Worm (Caenorhabditis elegans): ENCODE measurements around the gene cnnm-1.

cnnm-1 gene

DNA sequence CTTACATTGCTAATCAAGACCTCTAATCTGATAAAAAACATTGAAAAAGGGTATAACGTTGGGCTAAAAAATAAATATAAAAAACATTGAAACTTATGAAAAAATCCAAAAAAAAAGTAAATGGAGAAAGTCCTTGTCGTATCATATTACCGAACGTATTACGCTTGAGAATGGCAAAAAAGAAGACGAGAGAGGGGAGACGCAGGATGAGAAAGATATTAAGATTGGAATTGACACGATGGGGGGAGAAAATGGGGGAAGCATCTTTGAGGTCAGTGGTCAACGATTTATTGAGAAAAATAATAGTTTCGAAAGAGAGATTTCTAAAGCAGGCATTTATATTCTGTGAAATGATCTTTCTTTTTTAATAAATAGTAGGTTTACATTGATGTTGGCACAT lies 2.7 kb upstream of the cnnm-1 start:
- no peak for TF ChIP-seq B0310.2 (tag; optimal IDR thresholded peaks at IDR 0.05)
- no peak for TF ChIP-seq tbx-37 (GFP tag; conservative IDR thresholded peaks at IDR 0.05)
- TF ChIP-seq hnd-1 (tag; optimal IDR thresholded peaks at IDR 0.05), result no peak
- TF ChIP-seq sea-1 (GFP tag; conservative IDR thresholded peaks at IDR 0.05), result no peak
- no peak for TF ChIP-seq hmbx-1 (tag; optimal IDR thresholded peaks at IDR 0.05)
- no peak for TF ChIP-seq tra-4 (tag; optimal IDR thresholded peaks at IDR 0.05)
- no peak for TF ChIP-seq flt-1 (GFP tag; IDR thresholded peaks at IDR 0.05)
- no peak for TF ChIP-seq hmg-4 (GFP tag; optimal IDR thresholded peaks at IDR 0.05)
- TF ChIP-seq tbx-11 (GFP tag; IDR thresholded peaks at IDR 0.05), result no peak
- no peak for TF ChIP-seq F13C5.2 (tag; optimal IDR thresholded peaks at IDR 0.05)
- TF ChIP-seq ceh-36 (tag; optimal IDR thresholded peaks at IDR 0.05), result no peak
- no peak for TF ChIP-seq ama-1 (optimal IDR thresholded peaks at IDR 0.05)

DNA sequence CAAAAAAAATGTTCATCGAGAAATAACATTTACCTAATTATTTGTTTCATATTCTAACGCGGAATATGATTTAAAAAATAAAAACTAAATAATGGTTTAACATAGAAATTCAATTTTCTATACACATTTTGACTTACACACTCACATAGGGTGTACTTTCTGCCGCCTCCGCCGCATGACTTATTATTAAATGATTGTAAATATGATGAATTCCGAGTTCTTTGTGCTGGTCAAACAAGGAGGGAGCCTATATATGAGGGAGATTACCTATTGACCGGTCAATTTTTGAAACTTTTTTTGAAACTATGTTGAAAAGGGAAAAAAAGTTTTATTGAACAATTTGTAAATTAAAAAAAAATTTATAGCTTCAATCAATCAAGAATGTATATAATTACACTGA lies 1.2 kb upstream of the cnnm-1 start:
- no peak for TF ChIP-seq tra-4 (tag; optimal IDR thresholded peaks at IDR 0.05)
- TF ChIP-seq scrt-1 (GFP tag; IDR thresholded peaks at IDR 0.05), result no peak
- TF ChIP-seq tbx-37 (GFP tag; conservative IDR thresholded peaks at IDR 0.05), result no peak
- no peak for TF ChIP-seq aly-1 (tag; optimal IDR thresholded peaks at IDR 0.05)
- TF ChIP-seq ama-1 (optimal IDR thresholded peaks at IDR 0.05), result no peak
- no peak for TF ChIP-seq ceh-13 (GFP tag; optimal IDR thresholded peaks at IDR 0.05)

DNA sequence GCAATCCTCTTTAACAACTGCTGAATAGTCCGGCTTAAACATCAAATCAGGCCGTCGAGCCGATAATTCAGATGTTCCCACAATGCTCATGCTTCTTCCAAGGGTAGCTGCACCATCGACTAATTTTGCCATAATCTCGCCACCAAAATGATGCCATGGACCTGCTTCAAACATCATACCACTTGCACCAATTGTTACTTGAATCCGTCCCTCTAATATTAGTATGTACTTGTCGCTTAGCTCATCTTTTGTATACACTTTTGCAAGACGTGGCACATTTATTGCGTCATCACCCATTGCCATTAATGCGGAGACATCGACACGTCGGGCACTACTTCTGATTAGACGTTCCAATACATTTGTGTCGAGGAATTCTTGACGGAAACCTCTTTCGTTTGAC lies 6.9 kb downstream of the cnnm-1 start:
- TF ChIP-seq scrt-1 (GFP tag; IDR thresholded peaks at IDR 0.05), result no peak
- TF ChIP-seq B0310.2 (tag; optimal IDR thresholded peaks at IDR 0.05), result no peak
- no peak for TF ChIP-seq F13C5.2 (tag; optimal IDR thresholded peaks at IDR 0.05)
- TF ChIP-seq aly-1 (tag; optimal IDR thresholded peaks at IDR 0.05), result no peak
- no peak for TF ChIP-seq tbx-37 (GFP tag; conservative IDR thresholded peaks at IDR 0.05)
- no peak for TF ChIP-seq flt-1 (GFP tag; IDR thresholded peaks at IDR 0.05)
- TF ChIP-seq pes-1 (GFP tag; IDR thresholded peaks at IDR 0.05), result no peak
- TF ChIP-seq hmbx-1 (tag; optimal IDR thresholded peaks at IDR 0.05), result no peak
- no peak for TF ChIP-seq tra-4 (tag; optimal IDR thresholded peaks at IDR 0.05)
- TF ChIP-seq sea-1 (GFP tag; conservative IDR thresholded peaks at IDR 0.05), result no peak
- no peak for TF ChIP-seq hmg-4 (GFP tag; optimal IDR thresholded peaks at IDR 0.05)
- no peak for TF ChIP-seq hnd-1 (tag; optimal IDR thresholded peaks at IDR 0.05)
- TF ChIP-seq ceh-36 (tag; optimal IDR thresholded peaks at IDR 0.05), result no peak
- no peak for TF ChIP-seq tbx-11 (GFP tag; IDR thresholded peaks at IDR 0.05)

DNA sequence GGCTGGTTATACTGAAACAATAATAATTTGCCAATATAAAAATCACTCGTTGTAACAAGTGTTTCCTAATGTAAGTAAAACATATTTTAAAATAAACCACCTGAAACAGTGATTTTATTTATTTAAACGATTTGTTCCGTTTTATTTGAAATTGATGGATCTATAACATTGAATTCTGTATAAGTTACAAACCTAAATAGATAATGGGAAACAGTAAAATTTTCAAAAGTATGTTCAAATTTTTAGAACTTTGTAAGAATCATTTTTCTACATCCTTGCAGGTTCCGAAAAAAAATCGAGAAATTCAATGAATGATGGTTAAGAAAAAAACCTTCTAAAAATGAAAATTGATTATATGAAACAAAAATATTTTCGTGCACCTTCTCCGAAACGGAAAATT lies 13.2 kb downstream of the cnnm-1 start:
- TF ChIP-seq tbx-11 (GFP tag; IDR thresholded peaks at IDR 0.05) (no peak), flt-1 (GFP tag; IDR thresholded peaks at IDR 0.05) (no peak), aly-1 (tag; optimal IDR thresholded peaks at IDR 0.05) (no peak), hnd-1 (tag; optimal IDR thresholded peaks at IDR 0.05) (no peak), sea-1 (GFP tag; conservative IDR thresholded peaks at IDR 0.05) (no peak), ceh-13 (GFP tag; optimal IDR thresholded peaks at IDR 0.05) (no peak), ceh-36 (tag; optimal IDR thresholded peaks at IDR 0.05) (no peak), F13C5.2 (tag; optimal IDR thresholded peaks at IDR 0.05) (no peak), ama-1 (optimal IDR thresholded peaks at IDR 0.05) (no peak), hmg-4 (GFP tag; optimal IDR thresholded peaks at IDR 0.05) (no peak), hmbx-1 (tag; optimal IDR thresholded peaks at IDR 0.05) (no peak), pes-1 (GFP tag; IDR thresholded peaks at IDR 0.05) (no peak), tbx-37 (GFP tag; conservative IDR thresholded peaks at IDR 0.05) (no peak), tra-4 (tag; optimal IDR thresholded peaks at IDR 0.05) (no peak), ets-7 (tag; optimal IDR thresholded peaks at IDR 0.05) (no peak)

DNA sequence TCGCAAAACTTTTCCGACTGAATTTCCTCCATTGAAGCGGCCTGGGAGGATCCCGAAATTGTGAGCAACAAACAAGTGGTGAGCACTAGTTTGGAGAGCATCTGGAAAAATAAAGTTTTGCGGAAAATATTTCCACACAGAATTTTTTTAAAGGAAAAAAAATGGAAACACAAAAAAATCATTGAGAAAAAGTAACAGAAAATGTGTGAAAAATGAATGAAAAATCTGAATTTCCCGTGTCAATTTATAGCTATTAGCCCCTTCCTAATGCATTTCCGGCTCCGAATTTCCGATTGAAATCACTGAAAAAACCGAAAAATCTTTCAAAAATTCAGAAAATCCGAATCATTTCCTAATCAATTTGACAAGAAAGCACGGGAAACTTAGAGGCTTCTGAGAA lies 14.9 kb downstream of the cnnm-1 start, which contains the start of gene flp-17:
TSS of gene flp-17 (minus strand) at position 101 of the 400 bp plus-strand sequence.
- no peak for TF ChIP-seq tbx-11 (GFP tag; IDR thresholded peaks at IDR 0.05)
- no peak for TF ChIP-seq sea-1 (GFP tag; conservative IDR thresholded peaks at IDR 0.05)
- no peak for TF ChIP-seq pes-1 (GFP tag; IDR thresholded peaks at IDR 0.05)
- TF ChIP-seq F13C5.2 (tag; optimal IDR thresholded peaks at IDR 0.05), result no peak
- TF ChIP-seq hmbx-1 (tag; optimal IDR thresholded peaks at IDR 0.05), result no peak
- no peak for TF ChIP-seq tra-4 (tag; optimal IDR thresholded peaks at IDR 0.05)
- no peak for TF ChIP-seq hmg-4 (GFP tag; optimal IDR thresholded peaks at IDR 0.05)
- no peak for TF ChIP-seq flt-1 (GFP tag; IDR thresholded peaks at IDR 0.05)
- TF ChIP-seq ceh-13 (GFP tag; optimal IDR thresholded peaks at IDR 0.05), result no peak
- no peak for TF ChIP-seq tbx-37 (GFP tag; conservative IDR thresholded peaks at IDR 0.05)
- no peak for TF ChIP-seq scrt-1 (GFP tag; IDR thresholded peaks at IDR 0.05)
- no peak for TF ChIP-seq hnd-1 (tag; optimal IDR thresholded peaks at IDR 0.05)
- TF ChIP-seq B0310.2 (tag; optimal IDR thresholded peaks at IDR 0.05), result no peak
- no peak for TF ChIP-seq ceh-36 (tag; optimal IDR thresholded peaks at IDR 0.05)
- no peak for TF ChIP-seq aly-1 (tag; optimal IDR thresholded peaks at IDR 0.05)
- no peak for TF ChIP-seq ama-1 (optimal IDR thresholded peaks at IDR 0.05)
- no peak for TF ChIP-seq ets-7 (tag; optimal IDR thresholded peaks at IDR 0.05)

DNA sequence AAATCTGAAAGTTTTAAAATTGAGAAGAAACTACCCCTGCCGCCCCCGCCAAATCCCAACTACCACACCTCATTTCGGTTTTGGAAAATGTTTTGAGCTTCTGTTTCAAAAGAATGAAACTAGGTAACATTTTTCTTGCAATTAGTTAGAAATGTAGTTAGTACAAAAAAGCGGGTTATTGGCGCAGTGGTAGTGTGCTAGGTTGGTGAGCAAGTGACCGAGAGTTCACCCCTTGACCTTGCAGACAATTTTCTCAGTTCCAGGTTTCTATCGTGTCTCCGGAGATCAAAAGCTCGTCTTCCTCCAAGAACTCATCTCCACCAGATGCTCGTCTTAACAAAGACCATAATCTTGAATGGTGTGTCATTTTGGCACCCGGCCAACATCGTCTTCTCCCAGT lies 17.5 kb downstream of the cnnm-1 start:
- TF ChIP-seq tra-4 (tag; optimal IDR thresholded peaks at IDR 0.05) (no peak), flt-1 (GFP tag; IDR thresholded peaks at IDR 0.05) (no peak), aly-1 (tag; optimal IDR thresholded peaks at IDR 0.05) (no peak), ceh-36 (tag; optimal IDR thresholded peaks at IDR 0.05) (no peak), B0310.2 (tag; optimal IDR thresholded peaks at IDR 0.05) (no peak), hmg-4 (GFP tag; optimal IDR thresholded peaks at IDR 0.05) (no peak), hmbx-1 (tag; optimal IDR thresholded peaks at IDR 0.05) (no peak), tbx-11 (GFP tag; IDR thresholded peaks at IDR 0.05) (no peak), ama-1 (optimal IDR thresholded peaks at IDR 0.05) (no peak), sea-1 (GFP tag; conservative IDR thresholded peaks at IDR 0.05) (no peak), hnd-1 (tag; optimal IDR thresholded peaks at IDR 0.05) (no peak), scrt-1 (GFP tag; IDR thresholded peaks at IDR 0.05) (no peak), pes-1 (GFP tag; IDR thresholded peaks at IDR 0.05) (no peak)

DNA sequence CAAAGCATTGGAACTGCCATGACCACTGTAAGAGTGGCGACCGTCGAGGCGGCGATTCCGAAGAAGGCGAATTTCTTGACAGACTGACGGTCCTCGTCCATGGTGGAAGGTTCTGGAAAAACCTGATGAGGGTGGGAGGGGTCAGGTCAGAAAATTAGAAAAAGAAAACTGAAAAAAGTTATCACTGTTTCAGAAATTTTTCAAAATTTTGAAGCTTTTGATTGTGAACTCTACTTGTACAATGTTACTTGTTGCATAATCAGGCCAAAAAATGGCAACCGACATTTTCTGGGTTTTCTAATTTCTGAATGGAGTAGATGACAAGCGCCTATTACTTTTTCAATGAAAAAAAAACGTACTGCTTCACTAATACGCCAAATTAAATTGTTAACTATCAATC lies 23.0 kb downstream of the cnnm-1 start, which contains the start of gene col-138:
TSS of gene col-138 (minus strand) at position 101 of the 400 bp plus-strand sequence.
- TF ChIP-seq B0310.2 (tag; optimal IDR thresholded peaks at IDR 0.05) (no peak), hnd-1 (tag; optimal IDR thresholded peaks at IDR 0.05) (no peak), tbx-37 (GFP tag; conservative IDR thresholded peaks at IDR 0.05) (no peak), flt-1 (GFP tag; IDR thresholded peaks at IDR 0.05) (no peak), pes-1 (GFP tag; IDR thresholded peaks at IDR 0.05) (no peak), tbx-11 (GFP tag; IDR thresholded peaks at IDR 0.05) (no peak), ets-7 (tag; optimal IDR thresholded peaks at IDR 0.05) (no peak), hmg-4 (GFP tag; optimal IDR thresholded peaks at IDR 0.05) (no peak), ceh-13 (GFP tag; optimal IDR thresholded peaks at IDR 0.05) (no peak), F13C5.2 (tag; optimal IDR thresholded peaks at IDR 0.05) (no peak), aly-1 (tag; optimal IDR thresholded peaks at IDR 0.05) (no peak)
